Fruit fly (Drosophila melanogaster) whole organism, adult: Measurements from ENCODE around the gene D12.

ENCODE experiments used
- CG11617 ChIP-seq: fragments of 200-800 bp; sonication (Bioruptor generic); optimal IDR thresholded peaks from 2 replicates; lab custom pipeline; 2017; ENCODE audit warnings: mild to moderate bottlenecking, missing biosample characterization, missing genetic modification reagents, missing genetic modification characterization
- CG14711 ChIP-seq: fragments of 200-800 bp; sonication (Bioruptor generic); optimal IDR thresholded peaks from 2 replicates; lab custom pipeline; 2018; ENCODE audit warnings: missing biosample characterization, mild to moderate bottlenecking, missing genetic modification characterization, moderate library complexity
- CG1620 ChIP-seq: fragments of 200-800 bp; sonication (Bioruptor generic); optimal IDR thresholded peaks from 2 replicates; lab custom pipeline; 2016; ENCODE audit warnings: missing biosample characterization, missing genetic modification characterization
- CG5204 ChIP-seq: fragments of 200-800 bp; sonication (Bioruptor generic); optimal IDR thresholded peaks from 2 replicates; lab custom pipeline; 2016; ENCODE audit warnings: missing biosample characterization, missing genetic modification characterization
- CG7101 ChIP-seq: fragments of 200-800 bp; sonication (Bioruptor generic); optimal IDR thresholded peaks from 2 replicates; lab custom pipeline; 2018; ENCODE audit warnings: missing biosample characterization, mild to moderate bottlenecking, missing genetic modification characterization, moderate library complexity
- Clk ChIP-seq: fragments of 200-800 bp; sonication (Bioruptor generic); optimal IDR thresholded peaks from 2 replicates; lab custom pipeline; 2017; ENCODE audit warnings: missing biosample characterization, missing genetic modification characterization
- Mnt ChIP-seq: fragments of 200-800 bp; sonication (Bioruptor generic); optimal IDR thresholded peaks from 2 replicates; lab custom pipeline; 2016; ENCODE audit warnings: missing biosample characterization, mild to moderate bottlenecking, missing genetic modification characterization
- cic ChIP-seq: fragments of 200-800 bp; sonication (Bioruptor generic); optimal IDR thresholded peaks from 2 replicates; lab custom pipeline; 2017; ENCODE audit warnings: missing biosample characterization, mild to moderate bottlenecking, missing genetic modification characterization, moderate library complexity
- cnc ChIP-seq, 2 experiments: fragments of >200 bp; optimal IDR thresholded peaks; 2 replicates each; lab custom pipeline; 2017
- kay ChIP-seq: fragments of 200-800 bp; sonication (Bioruptor generic); peaks from one replicate; lab custom pipeline; 2016; ENCODE audit warnings: missing biosample characterization, missing genetic modification characterization, borderline replicate concordance
- pad ChIP-seq: fragments of 200-800 bp; sonication (Bioruptor generic); optimal IDR thresholded peaks from 3 replicates; lab custom pipeline; 2017; ENCODE audit warnings: missing biosample characterization, missing genetic modification characterization, mild to moderate bottlenecking, moderate library complexity, missing genetic modification reagents
- tj ChIP-seq: fragments of 200-800 bp; sonication (Bioruptor generic); optimal IDR thresholded peaks from 3 replicates; lab custom pipeline; 2017; ENCODE audit warnings: missing biosample characterization, mild to moderate bottlenecking, missing genetic modification characterization, moderate library complexity

DNA sequence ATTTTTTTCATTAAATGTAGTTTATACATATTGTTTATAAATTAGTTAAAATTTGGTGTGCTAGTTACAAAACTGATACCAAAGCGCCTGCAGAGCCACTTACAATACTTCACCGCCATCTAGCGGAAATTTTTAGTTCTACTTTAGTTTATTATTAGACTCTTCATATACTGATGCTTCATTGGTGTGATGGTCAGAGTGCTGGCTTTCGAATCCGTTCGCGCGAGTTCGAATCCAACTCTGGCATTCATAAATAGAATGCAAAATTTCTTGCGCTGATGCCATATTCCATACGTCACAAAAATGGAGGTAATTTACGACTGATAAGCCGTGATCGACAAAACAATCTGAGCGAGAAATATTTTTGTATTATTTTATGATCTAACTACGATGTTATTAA, 48.4 kb upstream of the D12 start:
- TF ChIP-seq CG1620 (GFP tag; lab: Kevin White, UChicago) (no peak), Mnt (GFP tag; lab: Kevin White, UChicago) (no peak), CG7101 (tag; lab: Kevin White, UChicago) (peak; percentile 28), Clk (no peak), CG5204 (GFP tag; lab: Kevin White, UChicago) (no peak), kay (GFP tag; lab: Kevin White, UChicago) (peak; percentile 72), cic (GFP tag; lab: Kevin White, UChicago) (peak; percentile 3), tj (no peak), pad (GFP tag; lab: Kevin White, UChicago) (no peak), cnc (optimal IDR thresholded peaks at IDR 0.05; lab: Kevin White, UChicago) (no peak), CG11617 (GFP tag; lab: Kevin White, UChicago) (no peak), CG14711 (tag; lab: Kevin White, UChicago) (no peak)
